Worm (Caenorhabditis elegans) whole organism, L2 larva: Measurements from ENCODE around the gene F28B4.3.

Experiments
- ZK546.5 ChIP-seq: sonication (generic microtip); optimal IDR thresholded peaks from 2 replicates; lab custom pipeline; 2017; ENCODE audit warnings: missing biosample characterization, missing genetic modification characterization
- ama-1 ChIP-seq: fragments of 150-350 bp; optimal IDR thresholded peaks from 2 replicates; lab custom pipeline; 2018; ENCODE audit warnings: inconsistent platforms

DNA sequence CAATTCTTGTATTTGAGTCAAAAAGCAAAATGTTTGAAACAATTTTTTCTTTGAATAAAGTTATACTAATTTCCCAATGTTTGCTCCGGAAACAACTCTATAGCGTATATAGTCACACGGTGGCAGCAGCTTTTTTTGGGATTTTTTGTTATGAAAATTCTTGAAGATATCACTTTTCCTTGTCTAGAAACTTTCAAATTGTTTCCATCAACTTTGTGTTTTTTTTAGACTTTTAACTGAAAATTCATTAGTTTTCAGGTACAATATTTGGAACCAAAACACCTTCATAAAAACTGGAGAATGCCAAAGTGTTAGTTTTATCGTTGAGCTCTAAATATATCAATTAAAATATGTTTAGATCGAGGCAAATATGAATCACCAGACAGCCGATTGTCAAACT is 37.4 kb upstream of the F28B4.3 start, which contains the start of gene K09C4.7:
- no peak for TF ChIP-seq ama-1 (lab: Kevin White, UChicago)
- no peak for TF ChIP-seq ZK546.5 (tag; lab: Kevin White, UChicago)
